Comparison of ENCODE assay signal across 1 fruit fly cellular context in the genomic region with DNA sequence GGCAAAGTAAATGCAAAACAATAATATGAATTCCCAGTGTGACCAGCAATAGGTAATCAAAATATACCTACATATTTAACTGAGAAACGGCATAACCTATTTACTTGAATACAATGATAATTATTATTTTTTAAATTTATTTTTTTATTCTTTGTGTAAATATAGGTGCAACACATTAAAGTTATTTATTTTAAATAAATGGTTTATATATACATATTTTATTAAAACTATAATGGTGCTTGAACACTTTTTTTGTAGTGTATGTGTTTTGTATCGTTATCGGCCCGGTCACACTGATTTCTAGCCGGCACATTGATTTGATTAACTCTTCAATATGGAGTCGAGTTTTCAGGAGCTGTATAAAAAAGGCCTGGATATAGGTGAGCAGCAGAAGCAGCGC.
TF ChIP-seq lines count a peak whose summit lies in the region.

A gene (minus strand): TSS at position 51 of the 400 bp plus-strand sequence.
A gene (plus strand): TSS at position 289 of the 400 bp plus-strand sequence.
A gene (plus strand): TSS at position 289 of the 400 bp plus-strand sequence.

TF ChIP-seq in whole organism, embryonic, 481 proteins besides CTCF, POLR2A, EP300 and RAD21 (continued from another document):
- TF ChIP-seq CG2129 (GFP tag; IDR thresholded peaks at IDR 0.05; lab: Robert Waterston, UW; ENCODE audit: partially characterized antibody) (no peak), ewg (GFP tag; optimal IDR thresholded peaks at IDR 0.05; lab: Kevin White, UChicago) (peak; percentile 29), btn (GFP tag; optimal IDR thresholded peaks at IDR 0.05; lab: Kevin White, UChicago) (no peak), Xbp1 (GFP tag; optimal IDR thresholded peaks at IDR 0.05; lab: Kevin White, UChicago) (peak; percentile 36), Meics (GFP tag; optimal IDR thresholded peaks at IDR 0.05; lab: Kevin White, UChicago) (peak; percentile 34), ssp (GFP tag; IDR thresholded peaks at IDR 0.05; lab: Robert Waterston, UW) (peak; percentile 77), Oaz (GFP tag; IDR thresholded peaks at IDR 0.05; lab: Robert Waterston, UW) (no peak), tx (GFP tag; optimal IDR thresholded peaks at IDR 0.05; lab: Kevin White, UChicago) (no peak), CG7928 (GFP tag; optimal IDR thresholded peaks at IDR 0.05; lab: Kevin White, UChicago) (no peak), CG14667 (GFP tag; IDR thresholded peaks at IDR 0.05; lab: Robert Waterston, UW) (peak; percentile 68), ftz-f1 (GFP tag; optimal IDR thresholded peaks at IDR 0.05; lab: Kevin White, UChicago) (no peak), Sin3A (optimal IDR thresholded peaks at IDR 0.05; lab: Kevin White, UChicago) (no peak), tup (GFP tag; optimal IDR thresholded peaks at IDR 0.05; lab: Kevin White, UChicago) (no peak), CG4707 (GFP tag; optimal IDR thresholded peaks at IDR 0.05; lab: Kevin White, UChicago) (no peak), inv (GFP tag; IDR thresholded peaks at IDR 0.05; lab: Robert Waterston, UW; ENCODE audit: partially characterized antibody) (no peak), CG8359 (GFP tag; optimal IDR thresholded peaks at IDR 0.05; lab: Kevin White, UChicago; ENCODE audit: borderline replicate concordance) (no peak), Eip74EF (GFP tag; optimal IDR thresholded peaks at IDR 0.05; lab: Kevin White, UChicago) (no peak), danr (GFP tag; IDR thresholded peaks at IDR 0.05; lab: Robert Waterston, UW) (no peak; the same call in 1 of the 2 replicates), CG30020 (tag; optimal IDR thresholded peaks at IDR 0.05; lab: Kevin White, UChicago) (no peak), maf-S (GFP tag; optimal IDR thresholded peaks at IDR 0.05; lab: Kevin White, UChicago) (no peak), Taf1 (GFP tag; IDR thresholded peaks at IDR 0.05; lab: Robert Waterston, UW) (no peak), B-H1 (GFP tag; IDR thresholded peaks at IDR 0.05; lab: Robert Waterston, UW) (no peak), eve (GFP tag; optimal IDR thresholded peaks at IDR 0.05; lab: Kevin White, UChicago) (no peak), tgo (GFP tag; IDR thresholded peaks at IDR 0.05; lab: Robert Waterston, UW) (peak; percentile 86), dmrt99B (tag; optimal IDR thresholded peaks at IDR 0.05; lab: Kevin White, UChicago) (no peak), CG7556 (GFP tag; optimal IDR thresholded peaks at IDR 0.05; lab: Kevin White, UChicago) (peak; percentile 29), tna (GFP tag; IDR thresholded peaks at IDR 0.05; lab: Robert Waterston, UW; ENCODE audit: partially characterized antibody) (no peak), hb (GFP tag; IDR thresholded peaks at IDR 0.05; lab: Robert Waterston, UW; ENCODE audit: partially characterized antibody) (no peak), Abd-B (GFP tag; optimal IDR thresholded peaks at IDR 0.05; lab: Kevin White, UChicago) (peak; percentile 60), CG4360 (GFP tag; IDR thresholded peaks at IDR 0.05; lab: Robert Waterston, UW) (no peak), vvl (GFP tag; IDR thresholded peaks at IDR 0.05; lab: Robert Waterston, UW) (peak; percentile 86), Hr39 (optimal IDR thresholded peaks at IDR 0.05; lab: Kevin White, UChicago) (no peak), Vsx1 (GFP tag; optimal IDR thresholded peaks at IDR 0.05; lab: Kevin White, UChicago) (no peak), CG9797 (GFP tag; optimal IDR thresholded peaks at IDR 0.05; lab: Kevin White, UChicago) (peak; percentile 60), CG16813 (GFP tag; IDR thresholded peaks at IDR 0.05; lab: Robert Waterston, UW; ENCODE audit: partially characterized antibody) (no peak), CG8388 (GFP tag; optimal IDR thresholded peaks at IDR 0.05; lab: Kevin White, UChicago) (peak; percentile 61), MESR4 (GFP tag; optimal IDR thresholded peaks at IDR 0.05; lab: Kevin White, UChicago) (no peak), Atf6 (GFP tag; IDR thresholded peaks at IDR 0.05; lab: Robert Waterston, UW) (no peak), pfk (GFP tag; optimal IDR thresholded peaks at IDR 0.05; lab: Kevin White, UChicago) (no peak), cad (GFP tag; optimal IDR thresholded peaks at IDR 0.05; lab: Kevin White, UChicago) (no peak), CG13424 (tag; optimal IDR thresholded peaks at IDR 0.05; lab: Kevin White, UChicago) (peak; percentile 53), fd3F (GFP tag; optimal IDR thresholded peaks at IDR 0.05; lab: Kevin White, UChicago) (peak; percentile 26), Atf3 (GFP tag; optimal IDR thresholded peaks at IDR 0.05; lab: Kevin White, UChicago) (no peak)
TF ChIP-seq in whole organism, embryonic: peak in this region for 138.
